Worm (Caenorhabditis elegans) whole organism, L2 larva: Measurements from ENCODE around the gene Y22D7AL.15.

Experiments
- alr-1 ChIP-seq: fragments of 150-350 bp; optimal IDR thresholded peaks from 2 replicates; lab custom pipeline; 2014; ENCODE audit warnings: missing biosample characterization, missing genetic modification characterization
- aly-2 ChIP-seq: fragments of 150-350 bp; optimal IDR thresholded peaks from 2 replicates; lab custom pipeline; 2014; ENCODE audit warnings: missing biosample characterization, missing genetic modification characterization
- ama-1 ChIP-seq: fragments of 150-350 bp; optimal IDR thresholded peaks from 2 replicates; lab custom pipeline; 2018; ENCODE audit warnings: inconsistent platforms
- blmp-1 ChIP-seq: sonication (generic microtip); optimal IDR thresholded peaks from 2 replicates; lab custom pipeline; 2017; ENCODE audit warnings: missing genetic modification characterization, mild to moderate bottlenecking, missing compliant biosample characterization, antibody characterized with exemption, moderate library complexity; ENCODE audit not compliant: insufficient read depth
- egl-27 ChIP-seq: sonication (generic microtip); optimal IDR thresholded peaks from 3 replicates; lab custom pipeline; 2017; ENCODE audit warnings: missing biosample characterization, missing genetic modification reagents, missing genetic modification characterization
- elt-3 ChIP-seq: sonication (generic microtip); optimal IDR thresholded peaks from 2 replicates; lab custom pipeline; 2017; ENCODE audit warnings: missing biosample characterization, missing genetic modification characterization
- lin-39 ChIP-seq: fragments of 150-350 bp; optimal IDR thresholded peaks from 2 replicates; lab custom pipeline; 2014; ENCODE audit warnings: missing biosample characterization, missing genetic modification reagents, missing genetic modification characterization
- lsy-2 ChIP-seq, 2 experiments: fragments of 150-350 bp in 1 of 2; sonication (generic microtip) in 1 of 2; optimal IDR thresholded peaks; 2 replicates each; lab custom pipeline; 2014 to 2017; ENCODE audit warnings: missing biosample characterization in 2 of 2, missing genetic modification characterization in 2 of 2
- mdl-1 ChIP-seq, 2 experiments: fragments of 150-350 bp in 1 of 2; sonication (generic microtip) in 1 of 2; optimal IDR thresholded peaks; 2 replicates each; lab custom pipeline; 2017; ENCODE audit warnings: missing biosample characterization in 2 of 2, missing genetic modification characterization in 2 of 2
- nhr-77 ChIP-seq: fragments of 150-350 bp; optimal IDR thresholded peaks from 2 replicates; lab custom pipeline; 2014; ENCODE audit warnings: missing biosample characterization, missing genetic modification characterization
- unc-62 ChIP-seq: fragments of 150-350 bp; optimal IDR thresholded peaks from 2 replicates; lab custom pipeline; 2014; ENCODE audit warnings: missing biosample characterization, missing genetic modification reagents, missing genetic modification characterization
- zag-1 ChIP-seq: fragments of 150-350 bp; optimal IDR thresholded peaks from 2 replicates; lab custom pipeline; 2014; ENCODE audit warnings: missing biosample characterization, missing genetic modification characterization

ce11 chrIII:1626524-1626923 is 33.1 kb downstream of the Y22D7AL.15 start, which contains the start of gene Y22D7AL.4:
- no peak for TF ChIP-seq elt-3
- no peak for TF ChIP-seq lsy-2 (tag; optimal IDR thresholded peaks at IDR 0.05; lab: Kevin White, UChicago)
- TF ChIP-seq unc-62 (GFP tag; lab: Kevin White, UChicago), result no peak
- no peak for TF ChIP-seq nhr-77 (tag; lab: Kevin White, UChicago)
- no peak for TF ChIP-seq lin-39 (tag; lab: Kevin White, UChicago)
- TF ChIP-seq alr-1 (tag; lab: Kevin White, UChicago), result no peak
- no peak for TF ChIP-seq blmp-1 (tag; lab: Kevin White, UChicago)
- no peak for TF ChIP-seq egl-27 (tag; lab: Kevin White, UChicago)
- TF ChIP-seq ama-1 (lab: Kevin White, UChicago), result no peak
- no peak for TF ChIP-seq aly-2 (tag; lab: Kevin White, UChicago)
- no peak for TF ChIP-seq mdl-1 (tag; optimal IDR thresholded peaks at IDR 0.05; lab: Kevin White, UChicago)
- no peak for TF ChIP-seq zag-1 (tag; lab: Kevin White, UChicago)
